Worm (Caenorhabditis elegans) whole organism, L4/young adult: Measurements from ENCODE around the gene K02E10.7.

ENCODE experiments used
- W03F9.2 ChIP-seq: fragments of 150-350 bp; optimal IDR thresholded peaks from 2 replicates; lab custom pipeline; 2014; ENCODE audit warnings: missing biosample characterization, missing genetic modification characterization
- dao-5 ChIP-seq: sonication (generic microtip); optimal IDR thresholded peaks from 2 replicates; lab custom pipeline; 2016; ENCODE audit warnings: missing genotype, missing genetic modification characterization, moderate library complexity, missing compliant biosample characterization
- him-1 ChIP-seq: sonication (generic microtip); optimal IDR thresholded peaks from 2 replicates; lab custom pipeline; 2016; ENCODE audit warnings: missing genotype, missing genetic modification reagents, missing genetic modification characterization, missing compliant biosample characterization

DNA sequence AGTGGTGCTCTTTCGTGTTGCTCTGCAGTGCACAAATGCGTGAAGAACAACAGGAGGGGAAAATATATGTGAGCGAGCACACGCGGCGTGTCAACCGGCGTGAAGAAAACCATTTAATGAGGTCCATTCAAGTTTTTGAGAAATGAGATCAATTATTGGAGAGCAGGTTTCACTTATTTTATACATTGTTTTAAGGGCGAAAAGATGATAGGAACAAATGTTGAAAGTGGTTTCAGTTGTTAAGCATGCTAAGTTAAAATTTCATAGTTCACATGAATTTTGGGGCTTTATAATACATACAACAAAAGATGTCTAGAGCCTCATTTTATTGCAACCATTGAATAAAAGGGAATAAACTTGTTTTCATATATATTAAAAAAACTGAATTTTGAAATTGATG, 29.5 kb downstream of the K02E10.7 start, which contains the start of gene K02E10.5:
- no peak for TF ChIP-seq him-1 (tag; lab: Kevin White, UChicago)
- no peak for TF ChIP-seq W03F9.2 (tag; lab: Kevin White, UChicago)
- TF ChIP-seq dao-5 (tag; lab: Kevin White, UChicago): no peak
